Fruit fly (Drosophila melanogaster) whole organism, embryonic: ENCODE results near the gene fzy.

Experiments
- CG12155 ChIP-seq: fragments of 200-800 bp; sonication (Bioruptor generic); optimal IDR thresholded peaks from 3 replicates; lab custom pipeline; 2016; ENCODE audit warnings: missing biosample characterization, missing genetic modification characterization
- CG14965 ChIP-seq: fragments of 200-800 bp; sonication (Bioruptor generic); optimal IDR thresholded peaks from 2 replicates; lab custom pipeline; 2016; ENCODE audit warnings: missing biosample characterization, missing genetic modification characterization, borderline replicate concordance
- CG18476 ChIP-seq: fragments of 200-800 bp; sonication (Bioruptor generic); optimal IDR thresholded peaks from 2 replicates; lab custom pipeline; 2016; ENCODE audit warnings: missing biosample characterization, mild to moderate bottlenecking, missing genetic modification characterization
- Gug ChIP-seq: fragments of 200-800 bp; sonication (Bioruptor generic); IDR thresholded peaks from 4 replicates; pipeline ENCODE4 v1.3.6; 2022; ENCODE audit warnings: missing biosample characterization, missing genetic modification characterization
- Vsx1 ChIP-seq: fragments of 200-800 bp; sonication (Bioruptor generic); optimal IDR thresholded peaks from 2 replicates; lab custom pipeline; 2017; ENCODE audit warnings: missing biosample characterization, mild to moderate bottlenecking, missing genetic modification characterization, missing genetic modification reagents
- ash1 ChIP-seq: fragments of 200-800 bp; sonication (Bioruptor generic); optimal IDR thresholded peaks from 2 replicates; lab custom pipeline; 2018; ENCODE audit warnings: missing biosample characterization, mild to moderate bottlenecking, missing genetic modification characterization
- dan ChIP-seq: fragments of 200-800 bp; sonication (Bioruptor generic); IDR thresholded peaks from 2 replicates; pipeline ENCODE4 v1.3.6; 2022; ENCODE audit warnings: missing biosample characterization, missing genetic modification characterization
- nmo ChIP-seq: fragments of 200-800 bp; sonication (Bioruptor generic); optimal IDR thresholded peaks from 2 replicates; lab custom pipeline; 2018; ENCODE audit warnings: missing biosample characterization, mild to moderate bottlenecking, missing genetic modification characterization, moderate library complexity
- usp ChIP-seq: fragments of >200 bp; optimal IDR thresholded peaks from 2 replicates; lab custom pipeline; 2017; ENCODE audit warnings: missing biosample characterization, missing genetic modification characterization

- TF ChIP-seq nmo (GFP tag; lab: Kevin White, UChicago) (no peak), CG14965 (GFP tag; lab: Kevin White, UChicago) (no peak), ash1 (GFP tag; lab: Kevin White, UChicago) (no peak), Gug (GFP tag; lab: Robert Waterston, UW) (no peak), CG12155 (GFP tag; lab: Kevin White, UChicago) (no peak), dan (GFP tag; lab: Robert Waterston, UW) (no peak), Vsx1 (no peak), usp (no peak), CG18476 (GFP tag; lab: Kevin White, UChicago) (no peak)
These were observed 9.0 kb downstream of the fzy start for dm6 chr2L:16319743-16320142.
